Comparison of ENCODE assay signal across 4 worm cellular contexts in genomic region chrV:903460-903859, ce11.
TF ChIP-seq lines count a peak whose summit lies in the region.

TSS of gene fmo-5 (minus strand) at chrV:903665.

TF ChIP-seq in whole organism, L1 larva, 84 proteins besides CTCF, POLR2A, EP300 and RAD21 (continued from another document):
- TF ChIP-seq snu-23 (GFP tag; optimal IDR thresholded peaks at IDR 0.05; lab: Kevin White, UChicago) (peak; percentile 64), efl-1 (optimal IDR thresholded peaks at IDR 0.05; lab: Kevin White, UChicago) (peak; percentile 42 to 65), efl-1 (GFP tag; optimal IDR thresholded peaks at IDR 0.05 in 1 of 2; lab: Kevin White, UChicago) (peak; percentile 60 to 97), hlh-4 (tag; optimal IDR thresholded peaks at IDR 0.05; lab: Kevin White, UChicago) (no peak), skn-1 (tag; optimal IDR thresholded peaks at IDR 0.05; lab: Kevin White, UChicago) (no peak), lin-35 (GFP tag; optimal IDR thresholded peaks at IDR 0.05; lab: Kevin White, UChicago) (peak; percentile 48 to 78), dpl-1 (GFP tag; optimal IDR thresholded peaks at IDR 0.05; lab: Kevin White, UChicago) (peak in 2 of 3 experiments; percentile 42 to 57), nhr-90 (tag; optimal IDR thresholded peaks at IDR 0.05; lab: Kevin White, UChicago; ENCODE audit: poor library complexity) (peak; percentile 66), ceh-88 (GFP tag; IDR thresholded peaks at IDR 0.05; lab: Robert Waterston, UW) (no peak), hlh-17 (GFP tag; optimal IDR thresholded peaks at IDR 0.05; lab: Kevin White, UChicago; ENCODE audit: borderline replicate concordance) (no peak), mab-9 (GFP tag; IDR thresholded peaks at IDR 0.05; lab: Robert Waterston, UW) (no peak), fkh-8 (tag; optimal IDR thresholded peaks at IDR 0.05; lab: Kevin White, UChicago) (no peak), ztf-4 (tag; optimal IDR thresholded peaks at IDR 0.05; lab: Kevin White, UChicago) (peak; percentile 1), ceh-63 (GFP tag; optimal IDR thresholded peaks at IDR 0.05; lab: Kevin White, UChicago) (no peak), rnt-1 (tag; optimal IDR thresholded peaks at IDR 0.05; lab: Kevin White, UChicago) (peak; percentile 46), grh-1 (GFP tag; IDR thresholded peaks at IDR 0.05; lab: Robert Waterston, UW) (0 out of 2 replicates have a peak, but pooled peaks have one; percentile 35), pqm-1 (tag; optimal IDR thresholded peaks at IDR 0.05; lab: Kevin White, UChicago) (no peak)
TF ChIP-seq in whole organism, L1 larva: peak in this region for 16.

TF ChIP-seq in whole organism, L2 larva, 48 proteins besides CTCF, POLR2A, EP300 and RAD21 (continued from another document):
- TF ChIP-seq R02D3.7 (tag; optimal IDR thresholded peaks at IDR 0.05; lab: Kevin White, UChicago) (no peak), mbf-1 (tag; optimal IDR thresholded peaks at IDR 0.05; lab: Kevin White, UChicago) (no peak), sem-4 (tag; optimal IDR thresholded peaks at IDR 0.05; lab: Kevin White, UChicago) (no peak), fos-1 (tag; optimal IDR thresholded peaks at IDR 0.05; lab: Kevin White, UChicago) (peak; percentile 12)

TF ChIP-seq in whole organism, L3 larva, 47 proteins besides CTCF, POLR2A, EP300 and RAD21 (continued from another document):
- TF ChIP-seq fos-1 (tag; optimal IDR thresholded peaks at IDR 0.05; lab: Kevin White, UChicago) = no peak
- TF ChIP-seq ztf-4 (tag; optimal IDR thresholded peaks at IDR 0.05; lab: Kevin White, UChicago) = no peak
- no peak for TF ChIP-seq ceh-16 (tag; optimal IDR thresholded peaks at IDR 0.05; lab: Kevin White, UChicago)
- TF ChIP-seq unc-39 (tag; optimal IDR thresholded peaks at IDR 0.05; lab: Kevin White, UChicago) = no peak
- TF ChIP-seq eor-1 (tag; optimal IDR thresholded peaks at IDR 0.05; lab: Kevin White, UChicago) = no peak
- TF ChIP-seq nhr-25 (tag; optimal IDR thresholded peaks at IDR 0.05; lab: Kevin White, UChicago) = peak; percentile 30
- no peak for TF ChIP-seq hmg-11 (tag; optimal IDR thresholded peaks at IDR 0.05; lab: Kevin White, UChicago)
- TF ChIP-seq nhr-67 (tag; optimal IDR thresholded peaks at IDR 0.05; lab: Kevin White, UChicago) = no peak
- no peak for TF ChIP-seq elt-3 (tag; optimal IDR thresholded peaks at IDR 0.05; lab: Kevin White, UChicago)
- no peak for TF ChIP-seq elt-1 (tag; optimal IDR thresholded peaks at IDR 0.05; lab: Kevin White, UChicago)
- TF ChIP-seq ceh-82 (tag; optimal IDR thresholded peaks at IDR 0.05; lab: Kevin White, UChicago) = no peak
- TF ChIP-seq skn-1 (tag; optimal IDR thresholded peaks at IDR 0.05; lab: Kevin White, UChicago) = no peak
- TF ChIP-seq nfya-1 (tag; optimal IDR thresholded peaks at IDR 0.05; lab: Kevin White, UChicago; ENCODE audit: insufficient read depth) = no peak
- no peak for TF ChIP-seq fkh-2 (tag; optimal IDR thresholded peaks at IDR 0.05; lab: Kevin White, UChicago)
- no peak for TF ChIP-seq nhr-11 (tag; optimal IDR thresholded peaks at IDR 0.05; lab: Kevin White, UChicago)
- TF ChIP-seq lsy-12 (tag; optimal IDR thresholded peaks at IDR 0.05; lab: Kevin White, UChicago) = no peak
- TF ChIP-seq nhr-23 (tag; optimal IDR thresholded peaks at IDR 0.05; lab: Kevin White, UChicago) = peak; percentile 10
- no peak for TF ChIP-seq unc-62 (GFP tag; optimal IDR thresholded peaks at IDR 0.05; lab: Kevin White, UChicago)
- no peak for TF ChIP-seq nhr-12 (tag; optimal IDR thresholded peaks at IDR 0.05; lab: Kevin White, UChicago)
- TF ChIP-seq R02D3.7 (tag; optimal IDR thresholded peaks at IDR 0.05; lab: Kevin White, UChicago) = no peak
- TF ChIP-seq aly-2 (tag; optimal IDR thresholded peaks at IDR 0.05; lab: Kevin White, UChicago) = no peak
- TF ChIP-seq ceh-28 (tag; optimal IDR thresholded peaks at IDR 0.05; lab: Kevin White, UChicago) = no peak
- peak; percentile 42 for TF ChIP-seq pqm-1 (tag; optimal IDR thresholded peaks at IDR 0.05; lab: Kevin White, UChicago)
- no peak for TF ChIP-seq sea-2 (GFP tag; optimal IDR thresholded peaks at IDR 0.05; lab: Kevin White, UChicago)
- no peak for TF ChIP-seq pha-4 (tag; optimal IDR thresholded peaks at IDR 0.05; lab: Kevin White, UChicago)
- TF ChIP-seq nhr-28 (tag; optimal IDR thresholded peaks at IDR 0.05; lab: Kevin White, UChicago) = no peak
- TF ChIP-seq fkh-10 (GFP tag; optimal IDR thresholded peaks at IDR 0.05; lab: Kevin White, UChicago) = no peak
- TF ChIP-seq daf-12 (tag; optimal IDR thresholded peaks at IDR 0.05; lab: Kevin White, UChicago) = no peak
- TF ChIP-seq mdl-1 (tag; optimal IDR thresholded peaks at IDR 0.05; lab: Kevin White, UChicago) = peak; percentile 51
- TF ChIP-seq elt-2 (tag; optimal IDR thresholded peaks at IDR 0.05; lab: Kevin White, UChicago) = peak; percentile 59

TF ChIP-seq in whole organism, L4 larva, 104 proteins besides CTCF, POLR2A, EP300 and RAD21 (continued from another document):
- TF ChIP-seq nhr-102 (tag; optimal IDR thresholded peaks at IDR 0.05; lab: Kevin White, UChicago) (peak; percentile 31), unc-62 (GFP tag; optimal IDR thresholded peaks at IDR 0.05 in 1 of 2; lab: Kevin White, UChicago) (no peak), unc-62 (tag; optimal IDR thresholded peaks at IDR 0.05; lab: Kevin White, UChicago) (no peak), snpc-1.2 (GFP tag; IDR thresholded peaks at IDR 0.05; lab: Robert Waterston, UW) (no peak), ceh-32 (tag; optimal IDR thresholded peaks at IDR 0.05; lab: Kevin White, UChicago; ENCODE audit: poor library complexity) (no peak), arid-1 (GFP tag; conservative IDR thresholded peaks at IDR 0.05; lab: Robert Waterston, UW) (no peak), dmd-6 (GFP tag; IDR thresholded peaks at IDR 0.05; lab: Robert Waterston, UW) (peak; percentile 75), F26F4.8 (GFP tag; conservative IDR thresholded peaks at IDR 0.05; lab: Robert Waterston, UW) (no peak), set-16 (GFP tag; IDR thresholded peaks at IDR 0.05; lab: Robert Waterston, UW) (no peak), lir-3 (tag; optimal IDR thresholded peaks at IDR 0.05; lab: Kevin White, UChicago) (no peak), T20F7.1 (GFP tag; optimal IDR thresholded peaks at IDR 0.05; lab: Kevin White, UChicago) (no peak), duxl-1 (tag; optimal IDR thresholded peaks at IDR 0.05; lab: Kevin White, UChicago; ENCODE audit: poor library complexity) (no peak), Y75B8A.6 (GFP tag; IDR thresholded peaks at IDR 0.05; lab: Robert Waterston, UW) (no peak), pqm-1 (tag; optimal IDR thresholded peaks at IDR 0.05; lab: Kevin White, UChicago) (no peak), lsy-2 (tag; optimal IDR thresholded peaks at IDR 0.05; lab: Kevin White, UChicago) (no peak), unc-130 (GFP tag; optimal IDR thresholded peaks at IDR 0.05; lab: Kevin White, UChicago) (no peak), lin-29 (GFP tag; IDR thresholded peaks at IDR 0.05; lab: Robert Waterston, UW) (no peak), lin-13 (GFP tag; optimal IDR thresholded peaks at IDR 0.05; lab: Kevin White, UChicago) (no peak), ctbp-1 (GFP tag; IDR thresholded peaks at IDR 0.05; lab: Robert Waterston, UW) (no peak), nhr-48 (tag; optimal IDR thresholded peaks at IDR 0.05; lab: Kevin White, UChicago) (peak; percentile 2), nhr-11 (tag; optimal IDR thresholded peaks at IDR 0.05; lab: Kevin White, UChicago) (no peak), ama-1 (optimal IDR thresholded peaks at IDR 0.05; lab: Kevin White, UChicago) (no peak), daf-12 (tag; optimal IDR thresholded peaks at IDR 0.05; lab: Kevin White, UChicago) (no peak), R02D3.7 (tag; optimal IDR thresholded peaks at IDR 0.05; lab: Kevin White, UChicago) (no peak), daf-16 (GFP tag; optimal IDR thresholded peaks at IDR 0.05; lab: Kevin White, UChicago) (no peak), daf-16 (tag; optimal IDR thresholded peaks at IDR 0.05; lab: Kevin White, UChicago) (peak; percentile 51), ZK546.5 (tag; optimal IDR thresholded peaks at IDR 0.05; lab: Kevin White, UChicago) (no peak), dve-1 (tag; optimal IDR thresholded peaks at IDR 0.05; lab: Kevin White, UChicago; ENCODE audit: insufficient read depth) (peak; percentile 59), zip-11 (GFP tag; IDR thresholded peaks at IDR 0.05; lab: Robert Waterston, UW) (no peak), mdl-1 (tag; optimal IDR thresholded peaks at IDR 0.05; lab: Kevin White, UChicago) (peak; percentile 48 to 91), cey-2 (tag; optimal IDR thresholded peaks at IDR 0.05; lab: Kevin White, UChicago; ENCODE audit: borderline replicate concordance, insufficient read depth) (no peak), snpc-4 (tag; optimal IDR thresholded peaks at IDR 0.05; lab: Kevin White, UChicago) (no peak), spr-3 (GFP tag; optimal IDR thresholded peaks at IDR 0.05; lab: Kevin White, UChicago) (no peak), nhr-28 (tag; optimal IDR thresholded peaks at IDR 0.05; lab: Kevin White, UChicago) (peak; percentile 84), spr-1 (tag; optimal IDR thresholded peaks at IDR 0.05; lab: Kevin White, UChicago) (no peak), vab-7 (GFP tag; IDR thresholded peaks at IDR 0.05; lab: Robert Waterston, UW) (no peak), tra-1 (GFP tag; IDR thresholded peaks at IDR 0.05; lab: Robert Waterston, UW) (no peak), attf-4 (tag; optimal IDR thresholded peaks at IDR 0.05; lab: Kevin White, UChicago) (no peak), zfp-2 (tag; optimal IDR thresholded peaks at IDR 0.05; lab: Kevin White, UChicago) (no peak), hlh-30 (tag; optimal IDR thresholded peaks at IDR 0.05; lab: Kevin White, UChicago; ENCODE audit: insufficient read depth) (peak; percentile 96), fkh-10 (GFP tag; optimal IDR thresholded peaks at IDR 0.05; lab: Kevin White, UChicago) (no peak), mes-2 (tag; optimal IDR thresholded peaks at IDR 0.05; lab: Kevin White, UChicago; ENCODE audit: poor library complexity, severe bottlenecking) (peak; percentile 64), saeg-2 (GFP tag; IDR thresholded peaks at IDR 0.05; lab: Robert Waterston, UW) (no peak), nhr-76 (tag; optimal IDR thresholded peaks at IDR 0.05; lab: Kevin White, UChicago) (no peak), lin-38 (GFP tag; IDR thresholded peaks at IDR 0.05; lab: Robert Waterston, UW) (peak; percentile 65; the same call in 1 of the 2 replicates), ceh-28 (tag; optimal IDR thresholded peaks at IDR 0.05; lab: Kevin White, UChicago) (no peak), aly-2 (tag; optimal IDR thresholded peaks at IDR 0.05; lab: Kevin White, UChicago) (no peak), Y105C5A.15 (GFP tag; IDR thresholded peaks at IDR 0.05; lab: Robert Waterston, UW) (no peak), Y48G9A.11 (GFP tag; IDR thresholded peaks at IDR 0.05; lab: Robert Waterston, UW) (no peak), hlh-11 (tag; optimal IDR thresholded peaks at IDR 0.05; lab: Kevin White, UChicago) (peak; percentile 57), daf-19 (GFP tag; conservative IDR thresholded peaks at IDR 0.05; lab: Robert Waterston, UW) (no peak), gei-8 (GFP tag; optimal IDR thresholded peaks at IDR 0.05; lab: Kevin White, UChicago) (no peak), nhr-6 (tag; optimal IDR thresholded peaks at IDR 0.05; lab: Kevin White, UChicago) (no peak), lim-7 (GFP tag; IDR thresholded peaks at IDR 0.05; lab: Robert Waterston, UW) (no peak), nhr-25 (tag; optimal IDR thresholded peaks at IDR 0.05; lab: Kevin White, UChicago; ENCODE audit: borderline replicate concordance, insufficient read depth) (no peak), T26A8.4 (GFP tag; IDR thresholded peaks at IDR 0.05; lab: Robert Waterston, UW) (0 out of 2 replicates have a peak, but pooled peaks have one; percentile 31), F37D6.2 (tag; optimal IDR thresholded peaks at IDR 0.05; lab: Kevin White, UChicago) (no peak), madf-9 (GFP tag; conservative IDR thresholded peaks at IDR 0.05; lab: Robert Waterston, UW) (no peak), nhr-77 (tag; optimal IDR thresholded peaks at IDR 0.05; lab: Kevin White, UChicago) (peak; percentile 51), nhr-111 (GFP tag; optimal IDR thresholded peaks at IDR 0.05; lab: Kevin White, UChicago) (no peak), ceh-44 (GFP tag; IDR thresholded peaks at IDR 0.05; lab: Robert Waterston, UW) (no peak)
